Fruit fly (Drosophila melanogaster) Kc167 (cell line): ENCODE data around the gene vsg.

Experiments
- Myc ChIP-seq: fragments of >200 bp; optimal IDR thresholded peaks from 2 replicates; lab custom pipeline; 2017; ENCODE audit warnings: missing external identifiers
- Sin3A ChIP-seq: fragments of >200 bp; optimal IDR thresholded peaks from 2 replicates; lab custom pipeline; 2018; ENCODE audit warnings: missing external identifiers
- h ChIP-seq: fragments of >200 bp; optimal IDR thresholded peaks from 3 replicates; lab custom pipeline; 2018; ENCODE audit warnings: missing external identifiers
- insv ChIP-seq: fragments of >200 bp; optimal IDR thresholded peaks from 3 replicates; lab custom pipeline; 2018; ENCODE audit warnings: missing external identifiers
- psq ChIP-seq: fragments of >200 bp; optimal IDR thresholded peaks from 2 replicates; lab custom pipeline; 2017; ENCODE audit warnings: missing external identifiers
- ttk ChIP-seq: sonication (Bioruptor generic); optimal IDR thresholded peaks from 2 replicates; lab custom pipeline; 2017; ENCODE audit warnings: missing external identifiers

DNA sequence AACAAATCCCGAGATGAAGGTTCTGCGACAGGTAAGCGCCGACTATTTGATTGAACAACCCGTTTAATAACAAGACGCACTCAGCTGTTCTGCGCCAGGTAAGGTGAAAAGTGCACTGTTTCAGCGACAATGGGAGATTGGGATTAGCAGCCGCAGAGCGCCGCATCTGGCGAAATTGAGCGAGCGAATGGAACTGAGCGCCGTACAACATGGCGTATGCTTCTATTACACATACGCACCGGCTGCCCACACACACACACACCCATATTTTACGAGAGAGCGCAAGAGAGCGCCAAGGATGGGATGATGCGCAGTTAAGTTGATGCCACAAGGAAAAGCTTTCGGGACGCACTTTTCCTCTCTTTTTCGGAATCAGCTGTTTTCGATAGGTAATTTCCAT is 18.9 kb upstream of the vsg start:
- no peak for TF ChIP-seq h (lab: Kevin White, UChicago)
- no peak for TF ChIP-seq psq (lab: Kevin White, UChicago)
- no peak for TF ChIP-seq Sin3A (lab: Kevin White, UChicago)
- TF ChIP-seq Myc = no peak
- no peak for TF ChIP-seq insv (lab: Kevin White, UChicago)
- no peak for TF ChIP-seq ttk (lab: Kevin White, UChicago)
